Fruit fly (Drosophila melanogaster) whole organism, embryonic: ENCODE measurements around the gene CG34268.
A peak's percentile ranks its signal among the peaks of the same experiment; 100 is the strongest.

Source experiments
- Asciz ChIP-seq: fragments of 200-800 bp; sonication (Bioruptor generic); optimal IDR thresholded peaks from 2 replicates; lab custom pipeline; 2017; ENCODE audit warnings: missing biosample characterization, mild to moderate bottlenecking, missing genetic modification characterization, missing genetic modification reagents
- Atf6 ChIP-seq: fragments of 200-800 bp; sonication (Bioruptor generic); IDR thresholded peaks from 2 replicates; pipeline ENCODE4 v1.3.6; 2022; ENCODE audit warnings: missing biosample characterization, missing genetic modification characterization
- BEAF-32 ChIP-seq: fragments of 200-800 bp; sonication (Bioruptor generic); optimal IDR thresholded peaks from 3 replicates; lab custom pipeline; 2017; ENCODE audit warnings: missing biosample characterization, missing genetic modification characterization, mild to moderate bottlenecking, moderate library complexity, missing genetic modification reagents
- CG10366 ChIP-seq: fragments of 200-800 bp; sonication (Bioruptor generic); IDR thresholded peaks from 2 replicates; pipeline ENCODE4 v1.3.6; 2022; ENCODE audit warnings: missing biosample characterization, missing genetic modification characterization
- CG11504 ChIP-seq: fragments of 200-800 bp; sonication (Bioruptor generic); optimal IDR thresholded peaks from 3 replicates; lab custom pipeline; 2019; ENCODE audit warnings: missing biosample characterization, mild to moderate bottlenecking, missing genetic modification characterization, moderate library complexity
- CG12155 ChIP-seq: fragments of 200-800 bp; sonication (Bioruptor generic); optimal IDR thresholded peaks from 3 replicates; lab custom pipeline; 2016; ENCODE audit warnings: missing biosample characterization, missing genetic modification characterization
- CG13624 ChIP-seq: fragments of 200-800 bp; sonication (Bioruptor generic); optimal IDR thresholded peaks from 2 replicates; lab custom pipeline; 2016; ENCODE audit warnings: missing biosample characterization, missing genetic modification characterization
- CG14965 ChIP-seq: fragments of 200-800 bp; sonication (Bioruptor generic); optimal IDR thresholded peaks from 2 replicates; lab custom pipeline; 2016; ENCODE audit warnings: missing biosample characterization, missing genetic modification characterization, borderline replicate concordance
- CG1602 ChIP-seq: fragments of 200-800 bp; sonication (Bioruptor generic); optimal IDR thresholded peaks from 3 replicates; lab custom pipeline; 2016; ENCODE audit warnings: missing biosample characterization, missing genetic modification characterization
- CG17912 ChIP-seq: fragments of 200-800 bp; sonication (Bioruptor generic); optimal IDR thresholded peaks from 2 replicates; lab custom pipeline; 2018; ENCODE audit warnings: missing biosample characterization, mild to moderate bottlenecking, missing genetic modification characterization
- CG1792 ChIP-seq: fragments of 200-800 bp; sonication (Bioruptor generic); optimal IDR thresholded peaks from 2 replicates; lab custom pipeline; 2016; ENCODE audit warnings: missing biosample characterization, missing genetic modification characterization
- CG18476 ChIP-seq: fragments of 200-800 bp; sonication (Bioruptor generic); optimal IDR thresholded peaks from 2 replicates; lab custom pipeline; 2016; ENCODE audit warnings: missing biosample characterization, mild to moderate bottlenecking, missing genetic modification characterization
- CG2129 ChIP-seq: fragments of 200-800 bp; sonication (Bioruptor generic); IDR thresholded peaks from 2 replicates; pipeline ENCODE4 v1.3.6; 2022; ENCODE audit warnings: missing biosample characterization, missing genetic modification characterization; ENCODE audit not compliant: partially characterized antibody
- CG31388 ChIP-seq: fragments of 200-800 bp; sonication (Bioruptor generic); optimal IDR thresholded peaks from 2 replicates; lab custom pipeline; 2016; ENCODE audit warnings: missing biosample characterization, missing genetic modification characterization
- CG4730 ChIP-seq: fragments of 200-800 bp; sonication (Bioruptor generic); IDR thresholded peaks from 2 replicates; pipeline ENCODE4 v1.3.6; 2022; ENCODE audit warnings: missing biosample characterization, missing genetic modification characterization
- CG8924 ChIP-seq: fragments of 200-800 bp; optimal IDR thresholded peaks from 3 replicates; lab custom pipeline; 2019; ENCODE audit warnings: missing biosample characterization, mild to moderate bottlenecking, missing genetic modification characterization, moderate library complexity
- Camta ChIP-seq: fragments of 200-800 bp; sonication (Bioruptor generic); optimal IDR thresholded peaks from 2 replicates; lab custom pipeline; 2016; ENCODE audit warnings: missing biosample characterization, missing genetic modification characterization
- Chrac-16 ChIP-seq: fragments of 200-800 bp; sonication (Bioruptor generic); optimal IDR thresholded peaks from 3 replicates; lab custom pipeline; 2016; ENCODE audit warnings: missing biosample characterization, missing genetic modification characterization
- D19A ChIP-seq: fragments of 200-800 bp; optimal IDR thresholded peaks from 3 replicates; lab custom pipeline; 2019; ENCODE audit warnings: missing biosample characterization, mild to moderate bottlenecking, missing genetic modification characterization, moderate library complexity
- Dad ChIP-seq: fragments of 200-800 bp; sonication (Bioruptor generic); optimal IDR thresholded peaks from 3 replicates; lab custom pipeline; 2016; ENCODE audit warnings: missing biosample characterization, missing genetic modification characterization
- Dip2 ChIP-seq: fragments of 200-800 bp; sonication (Bioruptor generic); IDR thresholded peaks from 2 replicates; pipeline ENCODE4 v1.3.6; 2022; ENCODE audit warnings: missing biosample characterization, missing genetic modification characterization
- Dll ChIP-seq: fragments of 200-800 bp; sonication (Bioruptor generic); IDR thresholded peaks from 4 replicates; pipeline ENCODE4 v1.3.6; 2022; ENCODE audit warnings: missing biosample characterization, missing genetic modification characterization; ENCODE audit not compliant: partially characterized antibody
- ERR ChIP-seq: fragments of 200-800 bp; sonication (Bioruptor generic); optimal IDR thresholded peaks from 2 replicates; lab custom pipeline; 2016; ENCODE audit warnings: missing biosample characterization, missing genetic modification characterization
- Ets65A ChIP-seq: fragments of 200-800 bp; sonication (Bioruptor generic); peaks from one replicate; lab custom pipeline; 2016; ENCODE audit warnings: missing biosample characterization, missing genetic modification characterization
- Gsc ChIP-seq: fragments of 200-800 bp; sonication (Bioruptor generic); IDR thresholded peaks from 2 replicates; pipeline ENCODE4 v1.3.6; 2022; ENCODE audit warnings: missing biosample characterization, missing genetic modification characterization
- Gug ChIP-seq: fragments of 200-800 bp; sonication (Bioruptor generic); IDR thresholded peaks from 4 replicates; pipeline ENCODE4 v1.3.6; 2022; ENCODE audit warnings: missing biosample characterization, missing genetic modification characterization
- H2.0 ChIP-seq: fragments of 200-800 bp; sonication (Bioruptor generic); IDR thresholded peaks from 2 replicates; pipeline ENCODE4 v1.3.6; 2022; ENCODE audit warnings: missing biosample characterization, missing genetic modification characterization
- NFAT ChIP-seq: fragments of 200-800 bp; sonication (Bioruptor generic); IDR thresholded peaks from 2 replicates; pipeline ENCODE4 v1.3.6; 2022; ENCODE audit warnings: missing biosample characterization, missing genetic modification characterization
- Opbp ChIP-seq: fragments of 200-800 bp; sonication (Bioruptor generic); IDR thresholded peaks from 3 replicates; pipeline ENCODE4 v1.3.6; 2022; ENCODE audit warnings: missing biosample characterization, missing genetic modification characterization; ENCODE audit not compliant: partially characterized antibody
- PHDP ChIP-seq: fragments of 200-800 bp; sonication (Bioruptor generic); optimal IDR thresholded peaks from 3 replicates; lab custom pipeline; 2018; ENCODE audit warnings: missing biosample characterization, mild to moderate bottlenecking, missing genetic modification characterization, moderate library complexity
- Six4 ChIP-seq: fragments of 200-800 bp; sonication (Bioruptor generic); optimal IDR thresholded peaks from 2 replicates; lab custom pipeline; 2016; ENCODE audit warnings: missing biosample characterization, missing genetic modification characterization
- ci ChIP-seq: fragments of 200-800 bp; sonication (Bioruptor generic); IDR thresholded peaks from 3 replicates; pipeline ENCODE4 v1.3.6; 2022; ENCODE audit warnings: missing biosample characterization, missing genetic modification characterization
- dmrt11E ChIP-seq: fragments of 200-800 bp; sonication (Bioruptor generic); optimal IDR thresholded peaks from 3 replicates; lab custom pipeline; 2018; ENCODE audit warnings: missing biosample characterization, mild to moderate bottlenecking, missing genetic modification characterization, moderate library complexity
- dpn ChIP-seq, 2 experiments: fragments of 200-800 bp; sonication (Bioruptor generic); optimal IDR thresholded peaks; 3 replicates each; lab custom pipeline; 2016; ENCODE audit warnings: missing biosample characterization in 2 of 2, missing genetic modification characterization in 2 of 2
- esg ChIP-seq: fragments of 200-800 bp; sonication (Bioruptor generic); conservative IDR thresholded peaks from 2 replicates; pipeline ENCODE4 v1.3.6; 2022; ENCODE audit warnings: missing biosample characterization, missing genetic modification characterization
- ewg ChIP-seq: fragments of 200-800 bp; sonication (Bioruptor generic); optimal IDR thresholded peaks from 3 replicates; lab custom pipeline; 2017; ENCODE audit warnings: mild to moderate bottlenecking, missing biosample characterization, missing genetic modification reagents, missing genetic modification characterization
- fd3F ChIP-seq: fragments of 200-800 bp; sonication (Bioruptor generic); optimal IDR thresholded peaks from 2 replicates; lab custom pipeline; 2018; ENCODE audit warnings: missing biosample characterization, mild to moderate bottlenecking, missing genetic modification characterization, moderate library complexity
- gem ChIP-seq: fragments of 200-800 bp; sonication (Bioruptor generic); optimal IDR thresholded peaks from 2 replicates; lab custom pipeline; 2019; ENCODE audit warnings: missing biosample characterization, mild to moderate bottlenecking, missing genetic modification characterization, moderate library complexity
- grn ChIP-seq: fragments of 200-800 bp; sonication (Bioruptor generic); optimal IDR thresholded peaks from 3 replicates; lab custom pipeline; 2017; ENCODE audit warnings: missing biosample characterization, missing genetic modification characterization
- inv ChIP-seq: fragments of 200-800 bp; sonication (Bioruptor generic); IDR thresholded peaks from 2 replicates; pipeline ENCODE4 v1.3.6; 2022; ENCODE audit warnings: missing biosample characterization, missing genetic modification characterization; ENCODE audit not compliant: partially characterized antibody
- kay ChIP-seq: fragments of 200-800 bp; sonication (Bioruptor generic); optimal IDR thresholded peaks from 2 replicates; lab custom pipeline; 2016; ENCODE audit warnings: missing biosample characterization, missing genetic modification characterization
- ken ChIP-seq: fragments of 200-800 bp; sonication (Bioruptor generic); IDR thresholded peaks from 3 replicates; pipeline ENCODE4 v1.3.6; 2022; ENCODE audit warnings: missing biosample characterization, missing genetic modification characterization
- klu ChIP-seq: fragments of 200-800 bp; sonication (Bioruptor generic); IDR thresholded peaks from 2 replicates; pipeline ENCODE4 v1.3.6; 2022; ENCODE audit warnings: missing biosample characterization, missing genetic modification characterization
- luna ChIP-seq: fragments of 200-800 bp; sonication (Bioruptor generic); optimal IDR thresholded peaks from 2 replicates; lab custom pipeline; 2016; ENCODE audit warnings: missing biosample characterization, missing genetic modification characterization
- pan ChIP-seq, 4 experiments: fragments of >200 bp in 3 of 4; fragments of 200-800 bp in 1 of 4; sonication (Bioruptor generic) in 1 of 4; optimal IDR thresholded peaks in 3 of 4; IDR thresholded peaks in 1 of 4; 2 replicates each; pipeline versions ENCODE4 v1.3.6 to Lab custom; 2017 to 2022; ENCODE audit warnings: missing biosample characterization in 2 of 4, missing genetic modification characterization in 2 of 4, mixed read lengths in 1 of 4
- stc ChIP-seq: fragments of 200-800 bp; sonication (Bioruptor generic); IDR thresholded peaks from 2 replicates; pipeline ENCODE4 v1.3.6; 2022; ENCODE audit warnings: missing biosample characterization, missing genetic modification characterization
- tio ChIP-seq: fragments of 200-800 bp; sonication (Bioruptor generic); optimal IDR thresholded peaks from 2 replicates; lab custom pipeline; 2017; ENCODE audit warnings: missing biosample characterization, missing genetic modification characterization, inconsistent platforms
- unpg ChIP-seq: fragments of 200-800 bp; sonication (Bioruptor generic); optimal IDR thresholded peaks from 3 replicates; lab custom pipeline; 2018; ENCODE audit warnings: missing biosample characterization, mild to moderate bottlenecking, missing genetic modification characterization, moderate library complexity
- zfh1 ChIP-seq: fragments of 200-800 bp; sonication (Bioruptor generic); IDR thresholded peaks from 3 replicates; pipeline ENCODE4 v1.3.6; 2022; ENCODE audit warnings: missing biosample characterization, missing genetic modification characterization

The CG34268 gene

DNA sequence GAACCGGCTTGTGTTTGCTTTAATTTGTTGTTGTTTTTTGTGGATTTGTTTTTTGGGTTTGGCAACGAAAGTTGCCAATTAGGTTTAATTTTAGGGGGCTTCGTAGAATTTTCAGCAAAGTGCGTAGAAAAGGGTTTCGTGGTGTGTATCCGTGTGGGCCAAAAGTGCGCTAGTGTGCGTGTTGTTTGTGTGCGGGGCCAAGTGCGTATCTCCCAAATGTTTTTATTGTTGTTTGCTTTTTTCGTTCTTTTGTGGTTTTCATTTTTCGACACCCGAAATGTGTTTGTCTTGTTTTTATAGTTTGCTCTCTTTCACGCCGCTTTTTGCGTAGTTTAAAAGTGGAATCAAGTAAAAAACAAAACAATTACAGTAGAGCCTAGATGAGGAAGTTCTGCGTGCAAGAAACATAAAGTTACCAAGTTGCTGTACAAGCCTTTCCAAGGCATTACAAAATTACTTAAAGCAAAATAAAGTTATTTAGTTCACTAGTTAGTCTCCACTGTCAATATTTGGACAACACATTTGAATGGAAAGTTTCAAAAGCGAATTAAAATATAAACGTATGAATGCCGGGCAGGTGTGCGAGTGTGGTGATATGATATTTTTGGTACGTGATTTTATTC lies 46.2 kb downstream of the CG34268 start (continued):
- TF ChIP-seq Dad (no peak), pan (optimal IDR thresholded peaks at IDR 0.05; lab: Kevin White, UChicago) (no peak), pan (GFP tag; optimal IDR thresholded peaks at IDR 0.05 in 1 of 2, IDR thresholded peaks at IDR 0.05 in 1 of 2) (peak in 1 of 2 experiments; percentile 89), Gug (GFP tag; lab: Robert Waterston, UW) (peak; percentile 92), CG13624 (GFP tag; lab: Kevin White, UChicago) (peak; percentile 96), esg (peak; percentile 72), CG4730 (GFP tag; lab: Robert Waterston, UW) (peak; percentile 67; the same call in 1 of the 2 replicates), CG8924 (tag; lab: Kevin White, UChicago) (peak; percentile 73), CG1792 (GFP tag; lab: Kevin White, UChicago) (peak; percentile 67), CG14965 (GFP tag; lab: Kevin White, UChicago) (no peak), CG10366 (peak; percentile 79), Asciz (GFP tag; lab: Kevin White, UChicago) (no peak), inv (GFP tag; lab: Robert Waterston, UW) (no peak), Atf6 (GFP tag; lab: Robert Waterston, UW) (peak; percentile 91), Chrac-16 (GFP tag; lab: Kevin White, UChicago) (peak; percentile 77), CG11504 (tag; lab: Kevin White, UChicago) (peak; percentile 62), PHDP (peak; percentile 77), ken (peak; percentile 59; the same call in 1 of the 3 replicates), zfh1 (GFP tag; lab: Robert Waterston, UW) (peak; percentile 68; the same call in 2 of the 3 replicates), ewg (GFP tag; lab: Kevin White, UChicago) (no peak), Ets65A (peak; percentile 94), Dll (GFP tag; lab: Robert Waterston, UW) (no peak), fd3F (GFP tag; lab: Kevin White, UChicago) (peak; percentile 85), grn (GFP tag; lab: Kevin White, UChicago) (no peak), CG1602 (GFP tag; lab: Kevin White, UChicago) (peak; percentile 20), dmrt11E (tag; lab: Kevin White, UChicago) (no peak), NFAT (GFP tag; lab: Robert Waterston, UW) (peak; percentile 98), BEAF-32 (GFP tag; lab: Kevin White, UChicago) (no peak), CG2129 (GFP tag; lab: Robert Waterston, UW) (no peak), Dip2 (no peak), unpg (GFP tag; lab: Kevin White, UChicago) (peak; percentile 70), Camta (GFP tag; lab: Kevin White, UChicago) (peak; percentile 61), Opbp (GFP tag; lab: Robert Waterston, UW) (no peak), kay (peak; percentile 46), luna (GFP tag; lab: Kevin White, UChicago) (peak; percentile 90), klu (peak; percentile 82), CG12155 (GFP tag; lab: Kevin White, UChicago) (peak; percentile 86), tio (GFP tag; lab: Kevin White, UChicago) (peak; percentile 81), ERR (GFP tag; lab: Kevin White, UChicago) (peak; percentile 87), ci (peak; percentile 78; the same call in 2 of the 3 replicates), Six4 (GFP tag; lab: Kevin White, UChicago) (no peak), gem (tag; lab: Kevin White, UChicago) (peak; percentile 80), H2.0 (GFP tag; lab: Robert Waterston, UW) (peak; percentile 81), dpn (GFP tag; optimal IDR thresholded peaks at IDR 0.05; lab: Kevin White, UChicago) (peak; percentile 77 to 89), CG31388 (GFP tag; lab: Kevin White, UChicago) (no peak), D19A (tag; lab: Kevin White, UChicago) (peak; percentile 20), stc (GFP tag; lab: Robert Waterston, UW) (peak; percentile 70), CG17912 (GFP tag; lab: Kevin White, UChicago) (no peak), Gsc (GFP tag; lab: Robert Waterston, UW) (no peak), CG18476 (GFP tag; lab: Kevin White, UChicago) (peak; percentile 16)
